Worm (Caenorhabditis elegans): ENCODE results near the gene glb-9.

The glb-9 gene

DNA sequence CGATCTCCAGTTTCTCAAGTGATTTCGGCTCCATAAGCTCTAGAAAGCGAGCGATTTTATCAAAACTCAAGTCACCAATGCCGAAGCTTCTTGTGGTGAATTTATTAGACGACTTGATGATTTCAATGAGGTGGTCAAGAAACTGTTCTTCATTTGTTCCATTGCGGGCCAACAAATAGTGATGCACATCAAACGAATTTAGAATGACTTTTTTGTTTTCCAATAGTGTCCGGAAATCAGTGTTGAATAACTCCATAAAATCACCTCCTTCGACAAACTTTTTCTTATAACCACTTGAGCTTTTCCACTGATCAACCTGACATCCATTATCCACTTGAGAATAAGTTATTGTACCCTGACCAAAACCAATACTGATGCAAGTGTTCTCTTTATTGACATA is 28.1 kb upstream of the glb-9 start:
- TF ChIP-seq ceh-34 (tag; optimal IDR thresholded peaks at IDR 0.05) (no peak), npax-4 (tag; optimal IDR thresholded peaks at IDR 0.05) (no peak), pax-1 (tag; optimal IDR thresholded peaks at IDR 0.05) (no peak), hlh-8 (tag; optimal IDR thresholded peaks at IDR 0.05) (no peak), F13H6.1 (tag; optimal IDR thresholded peaks at IDR 0.05) (no peak), eyg-1 (tag; optimal IDR thresholded peaks at IDR 0.05) (no peak), dve-1 (tag; optimal IDR thresholded peaks at IDR 0.05) (no peak)

DNA sequence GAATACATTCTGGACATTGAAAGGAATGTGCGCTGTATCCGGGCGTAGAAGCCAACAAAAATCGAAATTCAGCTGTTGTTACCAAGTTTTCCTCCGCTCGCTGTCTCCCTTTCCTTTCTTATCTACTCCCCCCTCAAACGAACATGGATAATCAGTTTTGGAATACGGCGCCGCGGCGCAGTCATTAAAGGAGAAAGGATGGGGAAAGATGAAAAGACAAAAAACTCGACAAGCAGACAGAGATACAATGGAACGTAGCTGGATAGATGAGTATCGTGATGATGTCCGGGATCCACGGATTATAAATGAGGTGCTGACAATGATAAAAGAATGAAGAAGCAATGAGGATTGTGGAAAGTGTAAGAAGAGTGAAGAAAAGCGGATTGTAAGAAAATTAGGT is 26.2 kb upstream of the glb-9 start:
- no peak for TF ChIP-seq C38D4.7 (GFP tag; optimal IDR thresholded peaks at IDR 0.05)
- no peak for TF ChIP-seq lim-6 (tag; optimal IDR thresholded peaks at IDR 0.05)
- no peak for TF ChIP-seq ahr-1 (tag; optimal IDR thresholded peaks at IDR 0.05)
- no peak for TF ChIP-seq sox-2 (GFP tag; IDR thresholded peaks at IDR 0.05)
- no peak for TF ChIP-seq ama-1 (optimal IDR thresholded peaks at IDR 0.05)
- no peak for TF ChIP-seq elt-2 (tag; optimal IDR thresholded peaks at IDR 0.05)
- TF ChIP-seq ceh-19 (GFP tag; optimal IDR thresholded peaks at IDR 0.05): no peak
- TF ChIP-seq nhr-232 (tag; optimal IDR thresholded peaks at IDR 0.05): no peak
- no peak for TF ChIP-seq ceh-6 (GFP tag; optimal IDR thresholded peaks at IDR 0.05)
- TF ChIP-seq ceh-30 (tag; optimal IDR thresholded peaks at IDR 0.05): no peak
- TF ChIP-seq fkh-6 (tag; optimal IDR thresholded peaks at IDR 0.05): no peak
- TF ChIP-seq pag-3 (tag; optimal IDR thresholded peaks at IDR 0.05; ENCODE audit: borderline replicate concordance): no peak
- TF ChIP-seq mec-3 (tag; optimal IDR thresholded peaks at IDR 0.05; ENCODE audit: borderline replicate concordance): no peak
- no peak for TF ChIP-seq ztf-16 (tag; optimal IDR thresholded peaks at IDR 0.05)

DNA sequence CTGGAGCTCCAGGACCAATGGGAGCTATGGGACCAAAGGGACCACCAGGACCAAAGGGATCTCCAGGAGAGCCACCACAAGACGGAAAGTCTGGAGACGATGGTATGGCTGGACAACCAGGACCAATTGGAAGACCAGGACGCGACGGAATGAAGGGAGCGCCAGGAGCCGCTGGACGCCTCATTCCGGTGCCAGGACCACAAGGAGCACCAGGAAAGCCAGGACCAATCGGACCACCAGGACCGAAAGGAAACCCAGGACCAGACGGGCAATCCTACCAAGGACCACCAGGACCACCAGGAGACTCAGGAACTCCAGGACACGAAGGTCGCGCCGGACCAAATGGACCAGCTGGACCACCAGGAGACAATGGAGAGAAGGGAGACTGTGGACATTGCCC is 25.7 kb upstream of the glb-9 start:
- TF ChIP-seq nhr-232 (tag; optimal IDR thresholded peaks at IDR 0.05) (no peak), F13H6.1 (tag; optimal IDR thresholded peaks at IDR 0.05) (no peak), nhr-11 (tag; optimal IDR thresholded peaks at IDR 0.05) (no peak), odd-2 (tag; optimal IDR thresholded peaks at IDR 0.05) (no peak), K02D7.2 (tag; optimal IDR thresholded peaks at IDR 0.05) (no peak), sox-4 (tag; optimal IDR thresholded peaks at IDR 0.05) (no peak), ceh-24 (tag; optimal IDR thresholded peaks at IDR 0.05) (no peak), ttx-3 (tag; optimal IDR thresholded peaks at IDR 0.05) (no peak), ets-4 (tag; optimal IDR thresholded peaks at IDR 0.05) (no peak), unc-42 (tag; optimal IDR thresholded peaks at IDR 0.05) (no peak), ceh-31 (tag; optimal IDR thresholded peaks at IDR 0.05) (no peak), tbx-7 (tag; optimal IDR thresholded peaks at IDR 0.05) (no peak), ref-2 (tag; optimal IDR thresholded peaks at IDR 0.05) (no peak), ceh-30 (tag; optimal IDR thresholded peaks at IDR 0.05) (no peak), ceh-48 (tag; optimal IDR thresholded peaks at IDR 0.05) (no peak), syd-9 (tag; optimal IDR thresholded peaks at IDR 0.05) (no peak), pha-2 (tag; optimal IDR thresholded peaks at IDR 0.05) (no peak), che-1 (tag; optimal IDR thresholded peaks at IDR 0.05) (no peak), fax-1 (tag; optimal IDR thresholded peaks at IDR 0.05) (no peak)

DNA sequence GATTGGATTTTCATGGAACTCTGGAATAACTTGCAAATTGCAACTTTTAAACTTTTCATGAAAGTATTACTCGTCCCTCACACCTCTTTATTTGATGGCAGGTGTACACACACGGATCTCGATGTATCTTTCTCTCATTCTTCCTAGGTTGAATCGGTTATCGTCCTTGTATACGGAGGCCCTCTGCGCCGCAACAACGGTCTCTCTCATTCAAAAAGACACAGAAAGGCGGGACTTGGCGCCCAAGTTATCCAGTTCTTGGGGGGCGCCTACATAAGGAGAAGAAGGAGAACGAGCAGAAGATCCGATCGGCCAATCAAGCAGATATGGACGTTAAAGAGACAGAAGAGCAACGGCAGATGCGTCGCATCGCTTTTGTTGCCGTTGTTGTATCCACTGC is 24.7 kb upstream of the glb-9 start, which contains the start of gene rol-8:
Gene rol-8 (plus strand): TSS at position 301 of the 400 bp plus-strand sequence.
- TF ChIP-seq elt-2 (tag; optimal IDR thresholded peaks at IDR 0.05) (no peak), pqm-1 (tag; optimal IDR thresholded peaks at IDR 0.05) (no peak), lin-11 (tag; optimal IDR thresholded peaks at IDR 0.05) (no peak), T23F11.4 (GFP tag; optimal IDR thresholded peaks at IDR 0.05) (no peak), ahr-1 (tag; optimal IDR thresholded peaks at IDR 0.05) (no peak), tbx-2 (tag; optimal IDR thresholded peaks at IDR 0.05) (no peak)
